Worm (Caenorhabditis elegans): ENCODE results near the gene W03F9.9.

DNA sequence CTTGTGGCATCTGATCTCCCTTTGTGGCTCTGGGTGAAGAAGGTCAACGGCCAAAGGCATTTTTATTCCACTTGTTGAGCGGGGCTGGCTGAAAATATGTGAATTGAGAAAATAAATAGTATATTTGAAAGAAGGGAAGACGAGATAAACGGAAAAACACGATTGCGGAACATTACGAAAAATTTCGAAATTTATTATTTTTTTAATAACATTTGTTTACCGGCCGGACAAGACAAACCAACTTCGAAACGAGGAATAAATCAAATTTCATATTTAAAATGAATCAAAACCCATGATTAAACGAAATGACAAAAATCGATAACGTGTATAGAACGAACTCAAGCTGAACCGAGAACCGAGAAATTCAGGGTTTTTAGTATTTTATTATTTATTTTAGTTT is 34.7 kb upstream of the W03F9.9 start, which contains the start of gene rps-27:
- TF ChIP-seq ttx-3 (tag; optimal IDR thresholded peaks at IDR 0.05) (no peak), tbx-2 (tag; optimal IDR thresholded peaks at IDR 0.05) (no peak), fkh-10 (GFP tag; optimal IDR thresholded peaks at IDR 0.05) (no peak), pha-4 (tag; optimal IDR thresholded peaks at IDR 0.05) (no peak), fkh-6 (tag; optimal IDR thresholded peaks at IDR 0.05) (no peak), ceh-22 (tag; optimal IDR thresholded peaks at IDR 0.05) (no peak), ceh-9 (tag; optimal IDR thresholded peaks at IDR 0.05) (no peak), elt-4 (tag; optimal IDR thresholded peaks at IDR 0.05) (no peak), hlh-8 (tag; optimal IDR thresholded peaks at IDR 0.05) (no peak), dve-1 (tag; optimal IDR thresholded peaks at IDR 0.05) (no peak), unc-55 (GFP tag; optimal IDR thresholded peaks at IDR 0.05) (no peak), unc-86 (tag; optimal IDR thresholded peaks at IDR 0.05) (no peak)

Data from whole organism, late embryonic.